Fruit fly (Drosophila melanogaster): ENCODE results near the gene Drsl6.

dm6 chr3L:3377965-3378292, 41.7 kb upstream of the Drsl6 start, which contains the start of gene Ids:
- no peak for TF ChIP-seq psq (optimal IDR thresholded peaks at IDR 0.05)
- TF ChIP-seq h (optimal IDR thresholded peaks at IDR 0.05): no peak
- no peak for TF ChIP-seq ttk (optimal IDR thresholded peaks at IDR 0.05)
- TF ChIP-seq insv (optimal IDR thresholded peaks at IDR 0.05): no peak
- TF ChIP-seq Myc (optimal IDR thresholded peaks at IDR 0.05): no peak

All from Kc167 (cell line).